Worm (Caenorhabditis elegans) whole organism, L4/young adult: ENCODE measurements around the gene tbcb-1.

Experiments
- W03F9.2 ChIP-seq: fragments of 150-350 bp; optimal IDR thresholded peaks from 2 replicates; lab custom pipeline; 2014; ENCODE audit warnings: missing biosample characterization, missing genetic modification characterization
- dao-5 ChIP-seq: sonication (generic microtip); optimal IDR thresholded peaks from 2 replicates; lab custom pipeline; 2016; ENCODE audit warnings: missing genotype, missing genetic modification characterization, moderate library complexity, missing compliant biosample characterization
- him-1 ChIP-seq: sonication (generic microtip); optimal IDR thresholded peaks from 2 replicates; lab custom pipeline; 2016; ENCODE audit warnings: missing genotype, missing genetic modification reagents, missing genetic modification characterization, missing compliant biosample characterization

tbcb-1 gene

DNA sequence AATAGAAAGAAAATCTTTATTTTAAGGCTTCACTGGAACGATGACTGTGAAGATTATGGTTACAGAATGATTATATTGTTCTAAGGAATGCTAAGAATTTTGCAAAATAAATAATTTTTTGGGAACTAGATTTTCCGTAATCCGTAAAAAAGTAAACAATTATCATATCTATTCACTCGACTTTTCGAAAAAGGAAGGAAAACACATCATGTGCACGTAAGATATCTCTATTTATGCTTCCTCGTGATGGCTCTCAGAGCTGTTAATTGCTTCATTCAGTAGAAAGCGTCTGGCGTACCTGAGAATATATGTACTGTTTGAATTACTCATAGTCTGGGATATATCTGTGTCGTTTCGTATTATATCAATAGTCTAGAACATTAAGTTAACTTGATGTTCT is 27.8 kb downstream of the tbcb-1 start, which contains the start of gene srd-11:
Gene srd-11 (minus strand): TSS at position 101 of the 400 bp plus-strand sequence.
- TF ChIP-seq W03F9.2 (no peak), dao-5 (no peak), him-1 (no peak)

DNA sequence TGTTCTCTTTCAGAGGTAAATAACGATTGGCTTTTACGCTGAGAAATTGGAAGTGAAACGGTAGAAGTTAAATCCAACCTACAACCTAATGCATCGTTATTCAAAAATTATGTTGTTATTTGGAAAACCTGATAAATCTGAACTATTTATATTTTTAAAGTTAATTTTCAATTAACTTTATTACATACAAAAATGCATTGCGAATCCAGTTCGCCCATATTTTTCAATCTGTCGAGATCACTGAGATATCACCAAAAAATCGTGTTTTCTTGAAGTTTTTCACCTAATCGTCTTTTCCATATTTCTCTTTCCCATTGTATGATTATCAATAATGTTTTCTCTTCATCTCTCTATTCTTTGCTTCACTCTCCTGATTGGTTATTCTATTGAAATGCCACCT is 28.8 kb downstream of the tbcb-1 start, which contains the start of gene F53F4.15:
Gene F53F4.15 (plus strand): TSS at position 301 of the 400 bp plus-strand sequence.
- TF ChIP-seq him-1, result no peak
- TF ChIP-seq dao-5, result no peak
- TF ChIP-seq W03F9.2, result no peak

- TF ChIP-seq him-1 (no peak), dao-5 (no peak), W03F9.2 (no peak)
These were observed 29.8 kb downstream of the tbcb-1 start, which contains the start of gene F53F4.16 for ce11 chrV:13621720-13622119. Gene F53F4.16 (minus strand): TSS chrV:13621820.

ce11 chrV:13624424-13624823 is 32.5 kb downstream of the tbcb-1 start, which contains the start of gene F53F4.11:
Gene F53F4.11 (minus strand): TSS chrV:13624524.
- TF ChIP-seq dao-5, result no peak
- no peak for TF ChIP-seq W03F9.2
- no peak for TF ChIP-seq him-1

ce11 chrV:13625517-13626097 is 33.7 kb downstream of the tbcb-1 start, which contains the start of the genes nduv-2 and F53F4.12:
Gene nduv-2 (minus strand): TSS chrV:13625567.
Gene F53F4.12 (plus strand): TSS chrV:13626047.
- TF ChIP-seq him-1 (no peak), W03F9.2 (no peak), dao-5 (no peak)

DNA sequence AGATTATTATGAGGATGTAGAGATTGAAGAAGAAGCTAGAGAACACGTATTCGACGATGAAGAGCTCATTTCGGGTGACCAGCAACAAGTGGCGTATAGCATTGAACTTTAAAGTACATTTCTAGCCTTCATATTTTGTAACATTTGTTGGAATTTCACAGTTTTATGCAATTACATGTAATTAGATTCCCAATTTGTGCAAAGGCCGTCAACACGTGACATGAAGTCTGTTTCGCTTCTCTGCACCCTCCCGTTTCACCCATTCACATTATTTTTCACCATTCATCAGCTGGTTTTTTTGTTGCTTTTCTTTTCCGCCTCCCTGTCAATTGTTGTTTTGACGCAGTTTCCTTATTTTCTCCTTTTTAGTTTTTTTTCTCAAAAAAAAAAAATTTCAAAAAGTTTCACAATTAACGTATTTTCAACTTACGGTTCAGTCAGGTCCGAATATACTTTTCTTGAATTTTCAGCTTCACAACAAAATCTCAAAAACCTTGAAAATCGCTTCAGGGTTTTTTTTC is 35.2 kb downstream of the tbcb-1 start, which contains the start of gene sde-2:
Gene sde-2 (plus strand): TSS at position 471 of the 521 bp plus-strand sequence.
- TF ChIP-seq him-1 (no peak), W03F9.2 (no peak), dao-5 (no peak)

- TF ChIP-seq him-1 (no peak), W03F9.2 (no peak), dao-5 (no peak)
These were observed 42.2 kb downstream of the tbcb-1 start, which contains the start of gene H37A05.2 for ce11 chrV:13634149-13634548. Gene H37A05.2 (minus strand): TSS chrV:13634249.

- TF ChIP-seq W03F9.2, result no peak
- no peak for TF ChIP-seq him-1
- no peak for TF ChIP-seq dao-5
These were observed 44.5 kb downstream of the tbcb-1 start for ce11 chrV:13636411-13636810.

ce11 chrV:13638040-13638439 is 46.1 kb downstream of the tbcb-1 start:
- TF ChIP-seq W03F9.2 (no peak), dao-5 (no peak), him-1 (no peak)
